Worm (Caenorhabditis elegans): ENCODE results near the gene srh-250.

Gene srh-250

ce11 chrII:3920611-3921010, 42.2 kb downstream of the srh-250 start:
- no peak for TF ChIP-seq mab-5 (tag; optimal IDR thresholded peaks at IDR 0.05)

ce11 chrII:3922696-3923095, 44.3 kb downstream of the srh-250 start:
- no peak for TF ChIP-seq unc-39 (tag; optimal IDR thresholded peaks at IDR 0.05)
- TF ChIP-seq blmp-1 (tag; optimal IDR thresholded peaks at IDR 0.05), result no peak
- no peak for TF ChIP-seq ceh-43 (GFP tag; optimal IDR thresholded peaks at IDR 0.05)
- TF ChIP-seq lin-32 (GFP tag; optimal IDR thresholded peaks at IDR 0.05), result no peak
- no peak for TF ChIP-seq ceh-83 (GFP tag; optimal IDR thresholded peaks at IDR 0.05)
- no peak for TF ChIP-seq sem-2 (GFP tag; optimal IDR thresholded peaks at IDR 0.05)
- no peak for TF ChIP-seq unc-120 (tag; optimal IDR thresholded peaks at IDR 0.05; ENCODE audit: poor library complexity, severe bottlenecking)
- TF ChIP-seq unc-62 (GFP tag; optimal IDR thresholded peaks at IDR 0.05), result no peak
- TF ChIP-seq ham-2 (GFP tag; optimal IDR thresholded peaks at IDR 0.05), result no peak
- TF ChIP-seq mls-2 (tag; optimal IDR thresholded peaks at IDR 0.05), result no peak
- no peak for TF ChIP-seq flh-1 (GFP tag; optimal IDR thresholded peaks at IDR 0.05)
- TF ChIP-seq nhr-12 (tag; optimal IDR thresholded peaks at IDR 0.05), result no peak
- no peak for TF ChIP-seq elt-3 (tag; optimal IDR thresholded peaks at IDR 0.05)
- no peak for TF ChIP-seq mep-1 (tag; optimal IDR thresholded peaks at IDR 0.05)

ce11 chrII:3927943-3928393, 49.5 kb downstream of the srh-250 start, which contains the start of gene plpp-1.1:
Gene plpp-1.1 (minus strand): TSS chrII:3927993.
- TF ChIP-seq mab-5 (tag; optimal IDR thresholded peaks at IDR 0.05), result no peak
- no peak for TF ChIP-seq snpc-4 (tag; optimal IDR thresholded peaks at IDR 0.05)
- TF ChIP-seq ceh-43 (GFP tag; optimal IDR thresholded peaks at IDR 0.05), result no peak
- TF ChIP-seq lin-13 (tag; optimal IDR thresholded peaks at IDR 0.05), result no peak
- no peak for TF ChIP-seq lsy-2 (tag; optimal IDR thresholded peaks at IDR 0.05)
- no peak for TF ChIP-seq mep-1 (tag; optimal IDR thresholded peaks at IDR 0.05)
- TF ChIP-seq unc-39 (tag; optimal IDR thresholded peaks at IDR 0.05), result no peak
- TF ChIP-seq unc-120 (tag; optimal IDR thresholded peaks at IDR 0.05; ENCODE audit: poor library complexity, severe bottlenecking), result no peak
- no peak for TF ChIP-seq drap-1 (GFP tag; optimal IDR thresholded peaks at IDR 0.05)
- TF ChIP-seq flh-1 (GFP tag; optimal IDR thresholded peaks at IDR 0.05), result no peak
- TF ChIP-seq elt-3 (tag; optimal IDR thresholded peaks at IDR 0.05), result no peak
- TF ChIP-seq nhr-237 (tag; optimal IDR thresholded peaks at IDR 0.05), result no peak
- no peak for TF ChIP-seq M03D4.4 (tag; optimal IDR thresholded peaks at IDR 0.05)
- TF ChIP-seq ham-2 (GFP tag; optimal IDR thresholded peaks at IDR 0.05), result no peak

- TF ChIP-seq ceh-39 (tag; optimal IDR thresholded peaks at IDR 0.05) (no peak), sem-2 (GFP tag; optimal IDR thresholded peaks at IDR 0.05) (no peak), pha-4 (tag; optimal IDR thresholded peaks at IDR 0.05) (no peak), lsy-2 (tag; optimal IDR thresholded peaks at IDR 0.05) (no peak), bed-3 (GFP tag; optimal IDR thresholded peaks at IDR 0.05) (no peak)
These were observed 51.0 kb downstream of the srh-250 start for ce11 chrII:3929446-3929845.

Measured in whole organism, mixed stage, embryonic.